Fruit fly (Drosophila melanogaster) whole organism, embryonic: ENCODE data around the gene CG6294.

Experiments
- Adf1 ChIP-seq: fragments of 200-800 bp; sonication (Bioruptor generic); IDR thresholded peaks from 2 replicates; pipeline ENCODE4 v1.3.6; 2022; ENCODE audit warnings: missing biosample characterization, missing genetic modification characterization
- CG11456 ChIP-seq: fragments of 200-800 bp; sonication (Bioruptor generic); IDR thresholded peaks from 3 replicates; pipeline ENCODE4 v1.3.6; 2022; ENCODE audit warnings: missing biosample characterization, missing genetic modification characterization
- CG11504 ChIP-seq: fragments of 200-800 bp; sonication (Bioruptor generic); optimal IDR thresholded peaks from 3 replicates; lab custom pipeline; 2019; ENCODE audit warnings: missing biosample characterization, mild to moderate bottlenecking, missing genetic modification characterization, moderate library complexity
- CG11696 ChIP-seq: fragments of 200-800 bp; sonication (Bioruptor generic); IDR thresholded peaks from 2 replicates; pipeline ENCODE4 v1.3.6; 2022; ENCODE audit warnings: missing biosample characterization, missing genetic modification characterization
- CG13287 ChIP-seq: fragments of 200-800 bp; sonication (Bioruptor generic); IDR thresholded peaks from 2 replicates; pipeline ENCODE4 v1.3.6; 2022; ENCODE audit warnings: missing biosample characterization, missing genetic modification characterization; ENCODE audit not compliant: partially characterized antibody
- CG15479 ChIP-seq: fragments of 200-800 bp; sonication (Bioruptor generic); optimal IDR thresholded peaks from 3 replicates; lab custom pipeline; 2019; ENCODE audit warnings: missing biosample characterization, mild to moderate bottlenecking, missing genetic modification characterization, moderate library complexity
- CG18011 ChIP-seq: fragments of 200-800 bp; sonication (Bioruptor generic); optimal IDR thresholded peaks from 2 replicates; lab custom pipeline; 2017; ENCODE audit warnings: missing biosample characterization, missing genetic modification characterization, mild to moderate bottlenecking, moderate library complexity, missing genotype
- CG1832 ChIP-seq: fragments of 200-800 bp; sonication (Bioruptor generic); optimal IDR thresholded peaks from 2 replicates; lab custom pipeline; 2017; ENCODE audit warnings: missing biosample characterization, mild to moderate bottlenecking, missing genetic modification characterization, inconsistent platforms
- CG31388 ChIP-seq: fragments of 200-800 bp; sonication (Bioruptor generic); optimal IDR thresholded peaks from 2 replicates; lab custom pipeline; 2016; ENCODE audit warnings: missing biosample characterization, missing genetic modification characterization
- CG32772 ChIP-seq: fragments of 200-800 bp; sonication (Bioruptor generic); IDR thresholded peaks from 2 replicates; pipeline ENCODE4 v1.3.6; 2022; ENCODE audit warnings: missing biosample characterization, missing genetic modification characterization
- CG4360 ChIP-seq: fragments of 200-800 bp; sonication (Bioruptor generic); IDR thresholded peaks from 2 replicates; pipeline ENCODE4 v1.3.6; 2022; ENCODE audit warnings: missing biosample characterization, missing genetic modification characterization
- CG5953 ChIP-seq: fragments of 200-800 bp; sonication (Bioruptor generic); IDR thresholded peaks from 2 replicates; pipeline ENCODE4 v1.3.6; 2022; ENCODE audit warnings: missing biosample characterization, missing genetic modification characterization
- CG6683 ChIP-seq: fragments of 200-800 bp; sonication (Bioruptor generic); optimal IDR thresholded peaks from 2 replicates; lab custom pipeline; 2017; ENCODE audit warnings: missing biosample characterization, mild to moderate bottlenecking, missing genetic modification characterization, missing genetic modification reagents
- CG7556 ChIP-seq: fragments of 200-800 bp; sonication (Bioruptor generic); optimal IDR thresholded peaks from 2 replicates; lab custom pipeline; 2017; ENCODE audit warnings: missing biosample characterization, mild to moderate bottlenecking, missing genetic modification characterization
- CG7963 ChIP-seq: fragments of 200-800 bp; sonication (Bioruptor generic); IDR thresholded peaks from 3 replicates; pipeline ENCODE4 v1.3.6; 2022; ENCODE audit warnings: missing biosample characterization, missing genetic modification characterization; ENCODE audit not compliant: partially characterized antibody
- CG8089 ChIP-seq: fragments of 200-800 bp; sonication (Bioruptor generic); optimal IDR thresholded peaks from 3 replicates; lab custom pipeline; 2016; ENCODE audit warnings: missing biosample characterization, missing genetic modification characterization
- CG8281 ChIP-seq: fragments of 200-800 bp; sonication (Bioruptor generic); optimal IDR thresholded peaks from 2 replicates; lab custom pipeline; 2018; ENCODE audit warnings: missing biosample characterization, mild to moderate bottlenecking, missing genetic modification characterization, moderate library complexity
- D19B ChIP-seq: fragments of 200-800 bp; sonication (Bioruptor generic); optimal IDR thresholded peaks from 2 replicates; lab custom pipeline; 2017; ENCODE audit warnings: missing biosample characterization, mild to moderate bottlenecking, missing genetic modification characterization
- Dref ChIP-seq: fragments of 200-800 bp; sonication (Bioruptor generic); IDR thresholded peaks from 2 replicates; pipeline ENCODE4 v1.3.6; 2022; ENCODE audit warnings: missing biosample characterization, missing genetic modification characterization
- Drgx ChIP-seq: fragments of 200-800 bp; sonication (Bioruptor generic); IDR thresholded peaks from 2 replicates; pipeline ENCODE4 v1.3.6; 2022; ENCODE audit warnings: missing biosample characterization, missing genetic modification characterization
- ERR ChIP-seq: fragments of 200-800 bp; sonication (Bioruptor generic); optimal IDR thresholded peaks from 2 replicates; lab custom pipeline; 2016; ENCODE audit warnings: missing biosample characterization, missing genetic modification characterization
- Hmx ChIP-seq: fragments of 200-800 bp; sonication (Bioruptor generic); optimal IDR thresholded peaks from 2 replicates; lab custom pipeline; 2016; ENCODE audit warnings: missing biosample characterization, missing genetic modification characterization
- Med ChIP-seq: fragments of 200-800 bp; sonication (Bioruptor generic); peaks from one replicate; lab custom pipeline; 2016; ENCODE audit warnings: missing biosample characterization, missing genetic modification characterization, mild to moderate bottlenecking, inconsistent platforms, moderate library complexity
- NK7.1 ChIP-seq: fragments of 200-800 bp; sonication (Bioruptor generic); optimal IDR thresholded peaks from 3 replicates; lab custom pipeline; 2016; ENCODE audit warnings: missing biosample characterization, missing genetic modification characterization
- Nf-YA ChIP-seq: fragments of 200-800 bp; sonication (Bioruptor generic); IDR thresholded peaks from 2 replicates; pipeline ENCODE4 v1.3.6; 2022; ENCODE audit warnings: missing biosample characterization, missing genetic modification characterization
- Trl ChIP-seq, 3 experiments: fragments of >200 bp in 2 of 3; fragments of 200-800 bp in 1 of 3; sonication (Bioruptor generic) in 1 of 3; optimal IDR thresholded peaks; 2 replicates in 1 of 3; 3 replicates in 2 of 3; lab custom pipeline; 2016 to 2017; ENCODE audit warnings: missing biosample characterization in 1 of 3, missing genetic modification characterization in 1 of 3
- danr ChIP-seq: fragments of 200-800 bp; sonication (Bioruptor generic); IDR thresholded peaks from 2 replicates; pipeline ENCODE4 v1.3.6; 2022; ENCODE audit warnings: missing biosample characterization, missing genetic modification characterization
- disco-r ChIP-seq: fragments of 200-800 bp; sonication (Bioruptor generic); optimal IDR thresholded peaks from 2 replicates; lab custom pipeline; 2016; ENCODE audit warnings: missing biosample characterization, missing genetic modification characterization
- esg ChIP-seq: fragments of 200-800 bp; sonication (Bioruptor generic); conservative IDR thresholded peaks from 2 replicates; pipeline ENCODE4 v1.3.6; 2022; ENCODE audit warnings: missing biosample characterization, missing genetic modification characterization
- ewg ChIP-seq: fragments of 200-800 bp; sonication (Bioruptor generic); optimal IDR thresholded peaks from 3 replicates; lab custom pipeline; 2017; ENCODE audit warnings: mild to moderate bottlenecking, missing biosample characterization, missing genetic modification reagents, missing genetic modification characterization
- ftz-f1 ChIP-seq: fragments of 200-800 bp; sonication (Bioruptor generic); optimal IDR thresholded peaks from 2 replicates; lab custom pipeline; 2016; ENCODE audit warnings: missing biosample characterization, missing genetic modification characterization
- grau ChIP-seq: fragments of 200-800 bp; optimal IDR thresholded peaks from 3 replicates; lab custom pipeline; 2019; ENCODE audit warnings: missing biosample characterization, mild to moderate bottlenecking, missing genetic modification characterization, moderate library complexity
- inv ChIP-seq: fragments of 200-800 bp; sonication (Bioruptor generic); IDR thresholded peaks from 2 replicates; pipeline ENCODE4 v1.3.6; 2022; ENCODE audit warnings: missing biosample characterization, missing genetic modification characterization; ENCODE audit not compliant: partially characterized antibody
- lab ChIP-seq: fragments of 200-800 bp; sonication (Bioruptor generic); optimal IDR thresholded peaks from 3 replicates; lab custom pipeline; 2017; ENCODE audit warnings: missing biosample characterization, missing genetic modification characterization, mild to moderate bottlenecking, moderate library complexity, missing genetic modification reagents
- nerfin-1 ChIP-seq: fragments of 200-800 bp; sonication (Bioruptor generic); optimal IDR thresholded peaks from 3 replicates; lab custom pipeline; 2019; ENCODE audit warnings: missing biosample characterization, mild to moderate bottlenecking, missing genetic modification characterization, moderate library complexity
- nom ChIP-seq: fragments of 200-800 bp; sonication (Bioruptor generic); optimal IDR thresholded peaks from 2 replicates; lab custom pipeline; 2017; ENCODE audit warnings: missing biosample characterization, missing genetic modification characterization, mild to moderate bottlenecking, moderate library complexity, missing genetic modification reagents
- pzg ChIP-seq: fragments of 200-800 bp; sonication (Bioruptor generic); optimal IDR thresholded peaks from 3 replicates; lab custom pipeline; 2018; ENCODE audit warnings: missing biosample characterization, mild to moderate bottlenecking, missing genetic modification characterization, moderate library complexity
- sna ChIP-seq: fragments of 200-800 bp; sonication (Bioruptor generic); IDR thresholded peaks from 2 replicates; pipeline ENCODE4 v1.3.6; 2022; ENCODE audit warnings: missing biosample characterization, missing genetic modification characterization; ENCODE audit not compliant: partially characterized antibody
- stwl ChIP-seq: fragments of 200-800 bp; sonication (Bioruptor generic); optimal IDR thresholded peaks from 3 replicates; lab custom pipeline; 2018; ENCODE audit warnings: missing biosample characterization, mild to moderate bottlenecking, missing genetic modification characterization, moderate library complexity
- tna ChIP-seq: fragments of 200-800 bp; sonication (Bioruptor generic); IDR thresholded peaks from 2 replicates; pipeline ENCODE4 v1.3.6; 2022; ENCODE audit warnings: missing biosample characterization, missing genetic modification characterization; ENCODE audit not compliant: partially characterized antibody
- unc-4 ChIP-seq: fragments of 200-800 bp; sonication (Bioruptor generic); IDR thresholded peaks from 2 replicates; pipeline ENCODE4 v1.3.6; 2022; ENCODE audit warnings: missing biosample characterization, missing genetic modification characterization; ENCODE audit not compliant: partially characterized antibody
- vnd ChIP-seq: fragments of 200-800 bp; sonication (Bioruptor generic); IDR thresholded peaks from 3 replicates; pipeline ENCODE4 v1.3.6; 2022; ENCODE audit warnings: missing biosample characterization, missing genetic modification characterization; ENCODE audit not compliant: partially characterized antibody

Gene CG6294

dm6 chrX:15482236-15482660 lies 19.7 kb downstream of the CG6294 start, which contains the start of gene CG6340 (continued):
- TF ChIP-seq CG11504 (no peak), CG6683 (GFP tag; lab: Kevin White, UChicago) (no peak), ewg (GFP tag; lab: Kevin White, UChicago) (peak; percentile 54), CG11456 (GFP tag; lab: Robert Waterston, UW) (no peak), CG32772 (GFP tag; lab: Robert Waterston, UW) (0 out of 2 replicates have a peak, but pooled peaks have one; percentile 24), CG7556 (no peak), CG8281 (tag; lab: Kevin White, UChicago) (no peak)

DNA sequence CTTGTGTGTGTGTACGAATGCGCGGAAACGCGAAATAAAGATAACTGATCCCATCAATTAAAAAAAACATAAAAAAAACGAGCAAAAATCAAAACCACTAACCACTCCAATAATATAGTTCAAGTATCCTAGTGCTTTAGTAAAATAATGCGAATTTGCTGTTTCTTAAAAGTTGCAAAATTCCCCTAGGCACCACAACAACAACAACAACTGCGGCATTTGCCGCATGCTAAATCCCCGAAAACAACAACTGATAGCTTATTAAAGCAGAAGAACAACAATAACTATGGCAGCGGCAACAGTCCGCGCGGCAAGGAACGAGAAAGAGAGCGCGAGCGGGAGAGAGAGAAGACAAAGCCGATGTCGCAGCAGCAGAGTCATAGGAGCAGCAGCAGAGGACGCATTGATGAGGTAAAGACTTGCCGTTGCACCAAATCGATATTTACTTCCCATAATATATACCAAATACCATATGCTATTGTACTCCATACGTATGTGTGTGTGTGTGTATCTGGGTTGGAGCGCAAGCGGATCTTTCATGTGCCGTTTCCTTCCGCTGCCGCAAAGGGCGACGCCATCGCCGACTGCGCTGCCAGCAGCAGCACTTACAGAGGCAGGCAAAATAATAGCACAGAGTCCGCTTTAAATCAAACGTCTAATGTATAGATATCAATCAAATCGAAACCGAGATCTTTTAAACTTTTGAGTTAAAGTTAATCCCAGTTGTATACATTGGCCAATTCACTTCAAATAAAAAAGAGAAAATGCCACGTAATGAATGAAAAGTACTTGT lies 20.7 kb downstream of the CG6294 start:
- TF ChIP-seq D19B (GFP tag; lab: Kevin White, UChicago) (no peak), CG15479 (GFP tag; lab: Kevin White, UChicago) (peak; percentile 61), Trl (optimal IDR thresholded peaks at IDR 0.05; lab: Kevin White, UChicago) (peak; percentile 48 to 60), Trl (GFP tag; optimal IDR thresholded peaks at IDR 0.05; lab: Kevin White, UChicago) (no peak), CG11696 (GFP tag; lab: Robert Waterston, UW) (peak; percentile 67; the same call in 1 of the 2 replicates), grau (tag; lab: Kevin White, UChicago) (no peak), Adf1 (GFP tag; lab: Robert Waterston, UW) (peak; percentile 85), CG1832 (GFP tag; lab: Kevin White, UChicago) (peak; percentile 41), disco-r (no peak), nom (GFP tag; lab: Kevin White, UChicago) (peak; percentile 25), CG4360 (GFP tag; lab: Robert Waterston, UW) (peak; percentile 76)

dm6 chrX:15484451-15485032 lies 22.0 kb downstream of the CG6294 start:
- TF ChIP-seq unc-4 (GFP tag; lab: Robert Waterston, UW) (0 out of 2 replicates have a peak, but pooled peaks have one; percentile 40), NK7.1 (GFP tag; lab: Kevin White, UChicago) (no peak), vnd (GFP tag; lab: Robert Waterston, UW) (0 out of 3 replicates have a peak, but pooled peaks have one; percentile 44), danr (no peak), nerfin-1 (no peak), inv (GFP tag; lab: Robert Waterston, UW) (0 out of 2 replicates have a peak, but pooled peaks have one; percentile 14), CG8089 (GFP tag; lab: Kevin White, UChicago) (no peak), Hmx (no peak), CG18011 (GFP tag; lab: Kevin White, UChicago) (peak; percentile 3), lab (GFP tag; lab: Kevin White, UChicago) (no peak), stwl (tag; lab: Kevin White, UChicago) (peak; percentile 56), disco-r (no peak), esg (no peak), Drgx (GFP tag; lab: Robert Waterston, UW) (no peak), CG32772 (GFP tag; lab: Robert Waterston, UW) (no peak), pzg (GFP tag; lab: Kevin White, UChicago) (peak; percentile 10), ERR (no peak), ftz-f1 (GFP tag; lab: Kevin White, UChicago) (no peak), D19B (GFP tag; lab: Kevin White, UChicago) (no peak), CG5953 (GFP tag; lab: Robert Waterston, UW) (no peak), CG1832 (GFP tag; lab: Kevin White, UChicago) (peak; percentile 60), Trl (optimal IDR thresholded peaks at IDR 0.05; lab: Kevin White, UChicago) (peak; percentile 33 to 71), Trl (GFP tag; optimal IDR thresholded peaks at IDR 0.05; lab: Kevin White, UChicago) (no peak), CG7963 (GFP tag; lab: Robert Waterston, UW) (peak; percentile 74), Dref (peak; percentile 65), Nf-YA (GFP tag; lab: Robert Waterston, UW) (no peak), sna (0 out of 2 replicates have a peak, but pooled peaks have one; percentile 21), CG13287 (GFP tag; lab: Robert Waterston, UW) (peak; percentile 51), tna (GFP tag; lab: Robert Waterston, UW) (peak; percentile 59; the same call in 1 of the 2 replicates), CG31388 (GFP tag; lab: Kevin White, UChicago) (no peak), Med (peak; percentile 9)
